Worm (Caenorhabditis elegans) whole organism, early embryonic: ENCODE measurements around the gene ZK899.2.
A peak's percentile ranks its signal among the peaks of the same experiment; 100 is the strongest.
"Not testable (repeated sequence)": the region's sequence is repeated elsewhere in the genome, so short reads cannot be mapped to it uniquely, and the experiment has no call there.

Source experiments
- B0310.2 ChIP-seq: sonication (generic microtip); optimal IDR thresholded peaks from 2 replicates; lab custom pipeline; 2016; ENCODE audit warnings: mild to moderate bottlenecking, missing genetic modification characterization, missing compliant biosample characterization
- F13C5.2 ChIP-seq: sonication (generic microtip); optimal IDR thresholded peaks from 2 replicates; lab custom pipeline; 2017; ENCODE audit warnings: mild to moderate bottlenecking, missing genetic modification characterization, inconsistent platforms, missing compliant biosample characterization
- aly-1 ChIP-seq: sonication (generic microtip); optimal IDR thresholded peaks from 2 replicates; lab custom pipeline; 2016; ENCODE audit warnings: missing genetic modification characterization, missing compliant biosample characterization
- ama-1 ChIP-seq: fragments of 150-350 bp; optimal IDR thresholded peaks from 2 replicates; lab custom pipeline; 2014
- ceh-13 ChIP-seq: fragments of 200-800 bp; sonication (Bioruptor generic); optimal IDR thresholded peaks from 2 replicates; lab custom pipeline; 2018; ENCODE audit warnings: mild to moderate bottlenecking, missing genetic modification characterization, missing compliant biosample characterization
- ceh-36 ChIP-seq: sonication (generic microtip); optimal IDR thresholded peaks from 2 replicates; lab custom pipeline; 2016; ENCODE audit warnings: missing genetic modification characterization, inconsistent platforms, missing compliant biosample characterization
- ets-7 ChIP-seq: sonication (generic microtip); optimal IDR thresholded peaks from 2 replicates; lab custom pipeline; 2016; ENCODE audit warnings: missing genotype, missing genetic modification characterization, missing compliant biosample characterization
- flt-1 ChIP-seq: fragments of 200-800 bp; sonication (Bioruptor generic); IDR thresholded peaks from 2 replicates; pipeline ENCODE4 v1.3.6; 2022; ENCODE audit warnings: missing genetic modification characterization, missing compliant biosample characterization
- hmbx-1 ChIP-seq: sonication (generic microtip); optimal IDR thresholded peaks from 2 replicates; lab custom pipeline; 2016; ENCODE audit warnings: mild to moderate bottlenecking, missing genetic modification characterization, missing compliant biosample characterization
- hmg-4 ChIP-seq: fragments of 200-800 bp; sonication (Bioruptor generic); optimal IDR thresholded peaks from 2 replicates; lab custom pipeline; 2018; ENCODE audit warnings: mild to moderate bottlenecking, missing genetic modification characterization, missing compliant biosample characterization
- hnd-1 ChIP-seq: sonication (generic microtip); optimal IDR thresholded peaks from 2 replicates; lab custom pipeline; 2016; ENCODE audit warnings: missing genetic modification characterization, missing compliant biosample characterization
- pes-1 ChIP-seq: fragments of 200-800 bp; sonication (Bioruptor generic); IDR thresholded peaks from 2 replicates; pipeline ENCODE4 v1.3.6; 2022; ENCODE audit warnings: missing genetic modification reagents, missing genetic modification characterization, missing compliant biosample characterization
- scrt-1 ChIP-seq: fragments of 200-800 bp; sonication (Bioruptor generic); IDR thresholded peaks from 2 replicates; pipeline ENCODE4 v1.3.6; 2022; ENCODE audit warnings: missing genetic modification characterization, missing compliant biosample characterization
- sea-1 ChIP-seq: fragments of 200-800 bp; sonication (Bioruptor generic); conservative IDR thresholded peaks from 2 replicates; pipeline ENCODE4 v1.3.6; 2022; ENCODE audit warnings: missing genetic modification characterization, missing compliant biosample characterization
- tbx-11 ChIP-seq: fragments of 200-800 bp; sonication (Bioruptor generic); IDR thresholded peaks from 2 replicates; pipeline ENCODE4 v1.3.6; 2022; ENCODE audit warnings: missing genetic modification characterization, missing compliant biosample characterization
- tbx-37 ChIP-seq: fragments of 200-800 bp; sonication (Bioruptor generic); conservative IDR thresholded peaks from 2 replicates; pipeline ENCODE4 v1.3.6; 2022; ENCODE audit warnings: missing genetic modification reagents, missing genetic modification characterization, missing compliant biosample characterization
- tra-4 ChIP-seq: sonication (generic microtip); optimal IDR thresholded peaks from 2 replicates; lab custom pipeline; 2017; ENCODE audit warnings: missing genetic modification characterization, missing compliant biosample characterization

Gene ZK899.2

ce11 chrX:9472170-9472569, 20.4 kb upstream of the ZK899.2 start, which contains the start of gene gap-2:
Gene gap-2, plus strand, starts transcription at chrX:9472470.
- TF ChIP-seq hnd-1 (tag; lab: Kevin White, UChicago) (no peak), ets-7 (no peak), flt-1 (GFP tag; lab: Robert Waterston, UW) (no peak)

- TF ChIP-seq ceh-13 (GFP tag; lab: Kevin White, UChicago) (peak; percentile 78), ceh-36 (tag; lab: Kevin White, UChicago) (peak; percentile 88), pes-1 (GFP tag; lab: Robert Waterston, UW) (peak; percentile 96), F13C5.2 (tag; lab: Kevin White, UChicago) (peak; percentile 94), flt-1 (GFP tag; lab: Robert Waterston, UW) (peak; percentile 93), B0310.2 (tag; lab: Kevin White, UChicago) (peak; percentile 89), hnd-1 (tag; lab: Kevin White, UChicago) (peak; percentile 84), sea-1 (peak; percentile 91), aly-1 (peak; percentile 90), hmg-4 (peak; percentile 90), tra-4 (tag; lab: Kevin White, UChicago) (peak; percentile 45), scrt-1 (GFP tag; lab: Robert Waterston, UW) (peak; percentile 92), tbx-11 (GFP tag; lab: Robert Waterston, UW) (peak; percentile 90), ets-7 (peak; percentile 72), tbx-37 (GFP tag; lab: Robert Waterston, UW) (peak; percentile 84), hmbx-1 (tag; lab: Kevin White, UChicago) (peak; percentile 79), ama-1 (lab: Kevin White, UChicago) (no peak)
These were observed 15.8 kb upstream of the ZK899.2 start for ce11 chrX:9467573-9467972.

ce11 chrX:9465722-9466132, 13.9 kb upstream of the ZK899.2 start:
- TF ChIP-seq ets-7 (no peak), hmg-4 (peak; percentile 24), ceh-36 (tag; lab: Kevin White, UChicago) (no peak), F13C5.2 (tag; lab: Kevin White, UChicago) (peak; percentile 93), flt-1 (GFP tag; lab: Robert Waterston, UW) (peak; percentile 19; the same call in 1 of the 2 replicates)

ce11 chrX:9463045-9463444, 11.3 kb upstream of the ZK899.2 start, which contains the start of gene ZK899.6:
Gene ZK899.6, plus strand, starts transcription at chrX:9463345.
- TF ChIP-seq hmbx-1 (tag; lab: Kevin White, UChicago); hmg-4; ceh-36 (tag; lab: Kevin White, UChicago): not testable (repeated sequence)

ce11 chrX:9460834-9461233, 9.0 kb upstream of the ZK899.2 start, which contains the start of gene ZK899.5:
Gene ZK899.5, minus strand, starts transcription at chrX:9460934.
- TF ChIP-seq ceh-13 (GFP tag; lab: Kevin White, UChicago); hmbx-1 (tag; lab: Kevin White, UChicago); ets-7: not testable (repeated sequence)

- no peak for TF ChIP-seq F13C5.2 (tag; lab: Kevin White, UChicago)
- no peak for TF ChIP-seq tra-4 (tag; lab: Kevin White, UChicago)
- no peak for TF ChIP-seq hmbx-1 (tag; lab: Kevin White, UChicago)
- no peak for TF ChIP-seq ceh-36 (tag; lab: Kevin White, UChicago)
- no peak for TF ChIP-seq ets-7
- no peak for TF ChIP-seq sea-1
- no peak for TF ChIP-seq hmg-4
- no peak for TF ChIP-seq hnd-1 (tag; lab: Kevin White, UChicago)
- TF ChIP-seq tbx-37 (GFP tag; lab: Robert Waterston, UW) = no peak
- no peak for TF ChIP-seq tbx-11 (GFP tag; lab: Robert Waterston, UW)
- TF ChIP-seq B0310.2 (tag; lab: Kevin White, UChicago) = no peak
- TF ChIP-seq ama-1 (lab: Kevin White, UChicago) = no peak
- TF ChIP-seq scrt-1 (GFP tag; lab: Robert Waterston, UW) = no peak
These were observed 6.3 kb upstream of the ZK899.2 start, which contains the start of gene tba-8 for ce11 chrX:9458142-9458541. Gene tba-8, minus strand, starts transcription at chrX:9458348.

- TF ChIP-seq F13C5.2 (tag; lab: Kevin White, UChicago) (no peak), pes-1 (GFP tag; lab: Robert Waterston, UW) (no peak), hmg-4 (no peak), hmbx-1 (tag; lab: Kevin White, UChicago) (no peak), aly-1 (no peak), tbx-37 (GFP tag; lab: Robert Waterston, UW) (no peak), tra-4 (tag; lab: Kevin White, UChicago) (no peak), flt-1 (GFP tag; lab: Robert Waterston, UW) (no peak), tbx-11 (GFP tag; lab: Robert Waterston, UW) (no peak), hnd-1 (tag; lab: Kevin White, UChicago) (no peak)
These were observed 4.8 kb upstream of the ZK899.2 start for ce11 chrX:9456579-9456978.

ce11 chrX:9452483-9453198, 847 bp upstream of the ZK899.2 start, which contains the start of gene ZK899.3:
Gene ZK899.3, plus strand, starts transcription at chrX:9453148.
- TF ChIP-seq sea-1 = no peak
- TF ChIP-seq flt-1 (GFP tag; lab: Robert Waterston, UW) = no peak
- no peak for TF ChIP-seq ets-7
- no peak for TF ChIP-seq tbx-11 (GFP tag; lab: Robert Waterston, UW)
- TF ChIP-seq ama-1 (lab: Kevin White, UChicago) = no peak
- no peak for TF ChIP-seq aly-1
- no peak for TF ChIP-seq hmg-4
